Worm (Caenorhabditis elegans): ENCODE measurements around the gene T23G4.2.

Gene T23G4.2

ce11 chrIV:13710367-13710766 lies 21.0 kb upstream of the T23G4.2 start:
- no peak for TF ChIP-seq elt-3 (tag; optimal IDR thresholded peaks at IDR 0.05)
- TF ChIP-seq pqm-1 (tag; optimal IDR thresholded peaks at IDR 0.05): no peak
- no peak for TF ChIP-seq nhr-28 (tag; optimal IDR thresholded peaks at IDR 0.05)
- no peak for TF ChIP-seq skn-1 (tag; optimal IDR thresholded peaks at IDR 0.05)
- no peak for TF ChIP-seq hlh-4 (tag; optimal IDR thresholded peaks at IDR 0.05)
- no peak for TF ChIP-seq tbx-2 (tag; optimal IDR thresholded peaks at IDR 0.05)
- no peak for TF ChIP-seq nhr-237 (tag; optimal IDR thresholded peaks at IDR 0.05)
- no peak for TF ChIP-seq mdl-1 (tag; optimal IDR thresholded peaks at IDR 0.05)
- TF ChIP-seq rnt-1 (tag; optimal IDR thresholded peaks at IDR 0.05): no peak
- no peak for TF ChIP-seq fos-1 (tag; optimal IDR thresholded peaks at IDR 0.05)
- no peak for TF ChIP-seq sup-37 (GFP tag; optimal IDR thresholded peaks at IDR 0.05)
- no peak for TF ChIP-seq mep-1 (tag; optimal IDR thresholded peaks at IDR 0.05)
- no peak for TF ChIP-seq vab-15 (tag; optimal IDR thresholded peaks at IDR 0.05)
- no peak for TF ChIP-seq irx-1 (tag; optimal IDR thresholded peaks at IDR 0.05)
- TF ChIP-seq efl-3 (GFP tag; optimal IDR thresholded peaks at IDR 0.05): no peak
- TF ChIP-seq swsn-7 (tag; optimal IDR thresholded peaks at IDR 0.05): no peak
- TF ChIP-seq nhr-76 (tag; optimal IDR thresholded peaks at IDR 0.05): no peak
- TF ChIP-seq hlh-17 (GFP tag; optimal IDR thresholded peaks at IDR 0.05; ENCODE audit: borderline replicate concordance): no peak

- TF ChIP-seq hlh-4 (tag; optimal IDR thresholded peaks at IDR 0.05) (no peak), efl-1 (optimal IDR thresholded peaks at IDR 0.05) (no peak), efl-1 (GFP tag; optimal IDR thresholded peaks at IDR 0.05 in 1 of 2) (no peak), snpc-4 (tag; optimal IDR thresholded peaks at IDR 0.05) (no peak), C16A3.4 (tag; optimal IDR thresholded peaks at IDR 0.05) (no peak), mep-1 (tag; optimal IDR thresholded peaks at IDR 0.05) (no peak), jun-1 (tag; optimal IDR thresholded peaks at IDR 0.05) (no peak), lin-13 (GFP tag; optimal IDR thresholded peaks at IDR 0.05) (no peak)
Measured at ce11 chrIV:13709069-13709640, 19.8 kb upstream of the T23G4.2 start.

- TF ChIP-seq nhr-20 (tag; optimal IDR thresholded peaks at IDR 0.05) (peak; percentile 4), nhr-85 (tag) (peak; percentile 6), unc-62 (GFP tag; optimal IDR thresholded peaks at IDR 0.05) (no peak), nhr-90 (tag; optimal IDR thresholded peaks at IDR 0.05; ENCODE audit: poor library complexity) (peak; percentile 42), ama-1 (optimal IDR thresholded peaks at IDR 0.05) (no peak), ztf-4 (tag; optimal IDR thresholded peaks at IDR 0.05) (no peak), pax-3 (tag; optimal IDR thresholded peaks at IDR 0.05) (peak; percentile 62), ceh-90 (tag; optimal IDR thresholded peaks at IDR 0.05) (no peak), lin-14 (GFP tag; optimal IDR thresholded peaks at IDR 0.05) (no peak), lin-35 (GFP tag; optimal IDR thresholded peaks at IDR 0.05) (peak in 1 of 2 experiments; percentile 26), unc-30 (tag; optimal IDR thresholded peaks at IDR 0.05) (no peak), dpl-1 (GFP tag; optimal IDR thresholded peaks at IDR 0.05) (no peak), zip-4 (GFP tag; optimal IDR thresholded peaks at IDR 0.05) (no peak), sptf-1 (tag; optimal IDR thresholded peaks at IDR 0.05) (no peak), C16A3.4 (tag; optimal IDR thresholded peaks at IDR 0.05) (no peak), elt-2 (tag; optimal IDR thresholded peaks at IDR 0.05) (peak; percentile 93), snu-23 (GFP tag; optimal IDR thresholded peaks at IDR 0.05) (no peak), skn-1 (tag; optimal IDR thresholded peaks at IDR 0.05) (no peak), nhr-77 (tag; optimal IDR thresholded peaks at IDR 0.05) (no peak), dsc-1 (tag; optimal IDR thresholded peaks at IDR 0.05) (no peak), aly-2 (tag; optimal IDR thresholded peaks at IDR 0.05) (no peak), alr-1 (tag; optimal IDR thresholded peaks at IDR 0.05; ENCODE audit: borderline replicate concordance) (no peak), hlh-4 (tag; optimal IDR thresholded peaks at IDR 0.05) (no peak), zag-1 (tag; optimal IDR thresholded peaks at IDR 0.05) (no peak), ceh-8 (GFP tag; optimal IDR thresholded peaks at IDR 0.05) (no peak), fkh-10 (GFP tag; optimal IDR thresholded peaks at IDR 0.05) (no peak), fkh-4 (tag; optimal IDR thresholded peaks at IDR 0.05; ENCODE audit: borderline replicate concordance) (no peak), nhr-28 (tag; optimal IDR thresholded peaks at IDR 0.05) (no peak), unc-98 (GFP tag; IDR thresholded peaks at IDR 0.05) (no peak), mef-2 (tag; optimal IDR thresholded peaks at IDR 0.05) (no peak), elt-3 (tag; optimal IDR thresholded peaks at IDR 0.05) (no peak), Y116A8C.19 (tag; optimal IDR thresholded peaks at IDR 0.05; ENCODE audit: borderline replicate concordance) (no peak), pqm-1 (tag; optimal IDR thresholded peaks at IDR 0.05) (peak; percentile 11)
Measured at ce11 chrIV:13707894-13708293, 18.5 kb upstream of the T23G4.2 start.

All from whole organism, L1 larva.